Fruit fly (Drosophila melanogaster): ENCODE measurements around the gene Cmpk.

Gene Cmpk

DNA sequence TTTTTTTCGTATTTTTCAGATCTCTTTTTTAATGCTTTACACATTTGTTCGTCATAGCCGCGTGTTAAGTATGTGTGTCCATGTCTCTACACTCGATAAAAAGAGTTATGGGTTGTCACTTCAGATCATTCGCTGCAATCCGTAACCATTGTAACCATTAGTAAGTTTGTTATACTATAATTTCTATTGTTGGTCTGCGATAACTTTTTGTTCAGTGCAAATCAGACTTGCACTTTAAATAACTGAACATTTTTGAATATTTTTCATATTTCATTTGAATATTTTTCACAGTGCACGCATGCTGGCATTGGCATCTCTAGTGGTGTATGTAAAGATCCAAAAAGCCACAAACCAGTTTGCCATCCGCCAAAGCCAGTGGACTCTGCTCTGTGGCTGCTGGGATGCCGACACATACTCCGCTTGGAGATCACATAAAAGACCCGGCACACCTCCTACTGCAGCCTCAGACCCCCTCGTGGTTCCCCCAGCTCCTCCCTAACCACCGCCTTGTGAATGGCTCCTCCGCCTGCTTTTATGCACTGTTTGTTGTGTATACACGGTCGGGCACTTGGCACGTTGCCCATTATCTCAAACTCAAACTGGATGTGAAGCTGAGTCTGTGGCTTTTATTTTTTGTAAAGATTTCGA lies 46.2 kb downstream of the Cmpk start:
- TF ChIP-seq CG4707 (GFP tag; optimal IDR thresholded peaks at IDR 0.05) (peak; percentile 77), br (optimal IDR thresholded peaks at IDR 0.05) (no peak), Hey (tag; optimal IDR thresholded peaks at IDR 0.05) (no peak), HmgZ (tag; optimal IDR thresholded peaks at IDR 0.05) (peak; percentile 77), odd (GFP tag; optimal IDR thresholded peaks at IDR 0.05) (peak; percentile 81), shn (GFP tag; optimal IDR thresholded peaks at IDR 0.05) (peak; percentile 77), CG15696 (tag; optimal IDR thresholded peaks at IDR 0.05) (peak; percentile 62), CG33213 (GFP tag; optimal IDR thresholded peaks at IDR 0.05) (peak; percentile 80), CG11560 (tag; IDR thresholded peaks at IDR 0.05) (peak; percentile 58; the same call in 1 of the 3 replicates), ind (GFP tag; optimal IDR thresholded peaks at IDR 0.05) (peak; percentile 87), pros (GFP tag; optimal IDR thresholded peaks at IDR 0.05) (no peak), chm (GFP tag; IDR thresholded peaks at IDR 0.05) (peak; percentile 73), grau (tag; optimal IDR thresholded peaks at IDR 0.05) (peak; percentile 90), CG17359 (tag; optimal IDR thresholded peaks at IDR 0.05) (peak; percentile 91), Elba2 (GFP tag; optimal IDR thresholded peaks at IDR 0.05) (peak; percentile 8), sens-2 (GFP tag; IDR thresholded peaks at IDR 0.05) (peak; percentile 62; the same call in 1 of the 2 replicates), HmgD (GFP tag; optimal IDR thresholded peaks at IDR 0.05) (no peak), CrebB (tag; optimal IDR thresholded peaks at IDR 0.05) (peak; percentile 83), CG3281 (GFP tag; optimal IDR thresholded peaks at IDR 0.05) (peak; percentile 86), Camta (GFP tag; optimal IDR thresholded peaks at IDR 0.05) (peak; percentile 90), CG6813 (GFP tag; optimal IDR thresholded peaks at IDR 0.05) (peak; percentile 69), CG4424 (GFP tag; optimal IDR thresholded peaks at IDR 0.05) (peak; percentile 90), Dref (GFP tag; IDR thresholded peaks at IDR 0.05) (no peak), Oli (tag; optimal IDR thresholded peaks at IDR 0.05) (peak; percentile 93), nmo (GFP tag; optimal IDR thresholded peaks at IDR 0.05) (peak; percentile 93), CG4282 (GFP tag; optimal IDR thresholded peaks at IDR 0.05) (peak; percentile 13), abd-A (tag; optimal IDR thresholded peaks at IDR 0.05) (peak; percentile 41), her (GFP tag; optimal IDR thresholded peaks at IDR 0.05) (peak; percentile 69), sug (tag; optimal IDR thresholded peaks at IDR 0.05) (no peak), NfI (GFP tag; optimal IDR thresholded peaks at IDR 0.05) (peak; percentile 84), yki (optimal IDR thresholded peaks at IDR 0.05) (no peak), Hmr (GFP tag; optimal IDR thresholded peaks at IDR 0.05) (peak; percentile 78), MESR4 (GFP tag; optimal IDR thresholded peaks at IDR 0.05) (peak; percentile 36), HLH3B (GFP tag; IDR thresholded peaks at IDR 0.05) (peak; percentile 90), HHEX (GFP tag; optimal IDR thresholded peaks at IDR 0.05) (peak; percentile 81), CG17802 (tag; optimal IDR thresholded peaks at IDR 0.05) (peak; percentile 75), unpg (GFP tag; optimal IDR thresholded peaks at IDR 0.05) (peak; percentile 91), CG7928 (GFP tag; optimal IDR thresholded peaks at IDR 0.05) (peak; percentile 6), slp2 (GFP tag; optimal IDR thresholded peaks at IDR 0.05) (peak; percentile 68), pita (GFP tag; optimal IDR thresholded peaks at IDR 0.05) (no peak), CG12219 (GFP tag; optimal IDR thresholded peaks at IDR 0.05) (peak; percentile 93), vfl (GFP tag; optimal IDR thresholded peaks at IDR 0.05) (peak; percentile 69), CG30431 (GFP tag; optimal IDR thresholded peaks at IDR 0.05) (peak; percentile 69), H15 (GFP tag; IDR thresholded peaks at IDR 0.05) (peak; percentile 85), inv (GFP tag; IDR thresholded peaks at IDR 0.05; ENCODE audit: partially characterized antibody) (no peak), seq (GFP tag; IDR thresholded peaks at IDR 0.05) (peak; percentile 86), CG6854 (GFP tag; optimal IDR thresholded peaks at IDR 0.05) (peak; percentile 75), CG15479 (GFP tag; optimal IDR thresholded peaks at IDR 0.05) (no peak), zen2 (GFP tag; IDR thresholded peaks at IDR 0.05; ENCODE audit: partially characterized antibody) (no peak), ems (GFP tag; optimal IDR thresholded peaks at IDR 0.05) (peak; percentile 86)

Measured in whole organism, embryonic.